Fruit fly (Drosophila melanogaster) whole organism, adult: ENCODE measurements around the gene Sec23.

ENCODE experiments used
- CG11617 ChIP-seq: fragments of 200-800 bp; sonication (Bioruptor generic); optimal IDR thresholded peaks from 2 replicates; lab custom pipeline; 2017; ENCODE audit warnings: mild to moderate bottlenecking, missing biosample characterization, missing genetic modification reagents, missing genetic modification characterization
- CG14711 ChIP-seq: fragments of 200-800 bp; sonication (Bioruptor generic); optimal IDR thresholded peaks from 2 replicates; lab custom pipeline; 2018; ENCODE audit warnings: missing biosample characterization, mild to moderate bottlenecking, missing genetic modification characterization, moderate library complexity
- CG5204 ChIP-seq: fragments of 200-800 bp; sonication (Bioruptor generic); optimal IDR thresholded peaks from 2 replicates; lab custom pipeline; 2016; ENCODE audit warnings: missing biosample characterization, missing genetic modification characterization
- CG7045 ChIP-seq: fragments of 200-800 bp; sonication (Bioruptor generic); optimal IDR thresholded peaks from 2 replicates; lab custom pipeline; 2017; ENCODE audit warnings: missing biosample characterization, mild to moderate bottlenecking, missing genetic modification characterization
- CG7101 ChIP-seq: fragments of 200-800 bp; sonication (Bioruptor generic); optimal IDR thresholded peaks from 2 replicates; lab custom pipeline; 2018; ENCODE audit warnings: missing biosample characterization, mild to moderate bottlenecking, missing genetic modification characterization, moderate library complexity
- Clk ChIP-seq: fragments of 200-800 bp; sonication (Bioruptor generic); optimal IDR thresholded peaks from 2 replicates; lab custom pipeline; 2017; ENCODE audit warnings: missing biosample characterization, missing genetic modification characterization
- Hr96 ChIP-seq: fragments of 200-800 bp; sonication (Bioruptor generic); optimal IDR thresholded peaks from 2 replicates; lab custom pipeline; 2016; ENCODE audit warnings: missing biosample characterization, missing genetic modification characterization
- tj ChIP-seq: fragments of 200-800 bp; sonication (Bioruptor generic); optimal IDR thresholded peaks from 3 replicates; lab custom pipeline; 2017; ENCODE audit warnings: missing biosample characterization, mild to moderate bottlenecking, missing genetic modification characterization, moderate library complexity

DNA sequence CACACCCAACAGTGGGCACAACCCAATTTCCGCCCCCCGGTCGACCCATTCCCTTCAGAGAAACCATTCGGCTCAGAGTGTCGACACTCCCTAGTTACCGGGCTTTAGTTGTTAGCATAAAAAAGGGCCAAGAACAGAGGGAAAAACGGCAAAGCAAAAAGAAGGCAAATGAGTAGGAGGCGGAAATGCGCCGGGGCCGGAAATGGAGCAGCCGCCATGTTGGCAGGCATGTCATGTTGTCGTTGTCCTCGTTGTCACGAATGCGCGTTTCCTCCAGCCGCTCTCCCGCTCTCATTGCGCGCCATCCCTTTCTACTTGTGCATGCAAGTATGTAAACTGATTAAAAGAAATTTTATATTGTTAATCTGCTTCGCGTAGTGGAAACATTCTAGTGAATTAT is 47.5 kb downstream of the Sec23 start:
- TF ChIP-seq CG7101 (no peak), CG7045 (GFP tag; lab: Kevin White, UChicago) (peak; percentile 23), CG11617 (GFP tag; lab: Kevin White, UChicago) (no peak), CG14711 (no peak), Hr96 (GFP tag; lab: Kevin White, UChicago) (no peak), Clk (GFP tag; lab: Kevin White, UChicago) (no peak), CG5204 (no peak), tj (no peak)
